Worm (Caenorhabditis elegans): ENCODE data around the gene srd-69.

DNA sequence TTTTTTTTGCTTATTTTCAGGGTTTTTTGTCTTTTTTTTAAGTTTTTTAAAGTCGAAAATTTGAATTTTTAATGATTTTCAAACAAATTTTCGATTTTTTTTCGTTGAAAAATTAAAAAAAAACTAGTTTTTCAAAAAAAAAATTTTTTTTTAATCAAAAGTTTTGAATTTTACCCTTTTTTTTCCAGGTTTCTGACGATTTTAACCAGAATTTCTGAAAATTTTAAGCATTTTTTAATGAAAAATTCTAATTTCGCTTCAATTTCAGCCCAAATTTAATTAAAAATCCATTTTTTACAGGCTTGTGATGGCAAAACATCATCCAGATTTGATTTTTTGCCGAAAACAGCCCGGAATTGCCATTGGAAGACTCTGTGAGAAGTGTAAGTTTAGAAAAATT lies 19.5 kb upstream of the srd-69 start, which contains the start of gene phf-5:
- TF ChIP-seq him-1 (tag; optimal IDR thresholded peaks at IDR 0.05) (no peak), dao-5 (tag; optimal IDR thresholded peaks at IDR 0.05) (no peak)
